Fruit fly (Drosophila melanogaster) whole organism, wandering third instar larva: ENCODE data around the gene Taf7.

Experiments used
- Abd-B ChIP-seq: fragments of >200 bp; optimal IDR thresholded peaks from 2 replicates; lab custom pipeline; 2017; ENCODE audit warnings: missing biosample characterization, missing genetic modification characterization
- CG32264 ChIP-seq: fragments of 200-800 bp; sonication (Bioruptor generic); optimal IDR thresholded peaks from 2 replicates; lab custom pipeline; 2016; ENCODE audit warnings: missing biosample characterization, missing genetic modification characterization
- Dfd ChIP-seq: fragments of >200 bp; optimal IDR thresholded peaks from 2 replicates; lab custom pipeline; 2017; ENCODE audit warnings: missing biosample characterization, missing genetic modification characterization
- Mio ChIP-seq: sonication (Bioruptor generic); optimal IDR thresholded peaks from 2 replicates; lab custom pipeline; 2016; ENCODE audit warnings: missing biosample characterization, missing genetic modification characterization
- Rel ChIP-seq, 2 experiments: fragments of 200-800 bp; sonication (Bioruptor generic) in 1 of 2; optimal IDR thresholded peaks; 2 replicates in 1 of 2; 3 replicates in 1 of 2; lab custom pipeline; 2016 to 2019; ENCODE audit warnings: mild to moderate bottlenecking in 2 of 2, missing biosample characterization in 2 of 2, missing genetic modification characterization in 2 of 2, moderate library complexity in 1 of 2
- ey ChIP-seq: fragments of 200-800 bp; sonication (Bioruptor generic); optimal IDR thresholded peaks from 2 replicates; lab custom pipeline; 2016; ENCODE audit warnings: missing biosample characterization, missing genetic modification characterization
- fru ChIP-seq: fragments of 200-800 bp; sonication (Bioruptor generic); optimal IDR thresholded peaks from 3 replicates; lab custom pipeline; 2016; ENCODE audit warnings: missing biosample characterization, mild to moderate bottlenecking, missing genetic modification characterization
- jim ChIP-seq: fragments of 175-275, 200-325 bp; sonication (Bioruptor generic); optimal IDR thresholded peaks from 2 replicates; lab custom pipeline; 2016; ENCODE audit warnings: missing biosample characterization, mild to moderate bottlenecking, missing genetic modification characterization
- pan ChIP-seq: fragments of >200 bp; optimal IDR thresholded peaks from 2 replicates; lab custom pipeline; 2017
- psq ChIP-seq: fragments of 200-800 bp; sonication (Bioruptor generic); optimal IDR thresholded peaks from 3 replicates; lab custom pipeline; 2017; ENCODE audit warnings: missing biosample characterization, mild to moderate bottlenecking, missing genetic modification characterization, moderate library complexity
- sage ChIP-seq: fragments of 200-800 bp; sonication (Bioruptor generic); optimal IDR thresholded peaks from 2 replicates; lab custom pipeline; 2016; ENCODE audit warnings: missing biosample characterization, mild to moderate bottlenecking, missing genetic modification characterization
- tai ChIP-seq: sonication (Bioruptor generic); optimal IDR thresholded peaks from 2 replicates; lab custom pipeline; 2016; ENCODE audit warnings: missing biosample characterization, missing genetic modification characterization
- usp ChIP-seq: fragments of >200 bp; optimal IDR thresholded peaks from 2 replicates; lab custom pipeline; 2017; ENCODE audit warnings: missing biosample characterization, missing genetic modification characterization

DNA sequence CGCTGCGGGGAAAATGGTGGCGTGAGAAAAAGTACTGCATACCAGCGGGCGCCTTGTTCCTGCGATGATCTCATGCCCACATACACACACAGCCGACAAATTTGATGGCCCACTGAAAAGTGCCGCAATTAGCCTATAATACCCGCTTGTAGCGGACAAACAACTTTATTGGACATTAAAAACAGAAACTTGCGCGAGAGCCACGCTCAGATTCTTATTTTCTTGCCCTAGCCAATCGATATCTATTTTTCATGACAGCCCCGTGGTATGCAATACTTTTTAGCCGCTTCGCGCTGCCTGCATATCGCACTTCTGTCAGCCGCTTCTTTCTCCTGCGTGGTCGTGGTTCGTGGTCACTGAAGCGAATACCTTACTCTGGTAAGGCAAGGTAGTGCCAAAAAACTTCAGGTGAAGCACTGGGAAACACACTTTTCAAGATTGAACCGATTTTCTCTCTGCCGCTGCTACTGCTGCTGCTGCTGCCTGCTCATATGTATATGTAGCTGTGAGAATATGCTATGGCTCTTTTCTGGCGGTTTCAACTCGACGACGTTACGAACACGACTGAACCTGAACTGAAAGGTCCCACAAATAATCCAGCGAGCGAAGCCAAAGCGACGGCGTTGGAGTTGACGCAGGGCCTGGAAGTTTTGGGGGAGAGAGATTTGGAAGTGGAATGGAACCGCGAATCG, 20.8 kb upstream of the Taf7 start, which contains the start of gene CG17816:
- TF ChIP-seq pan (lab: Kevin White, UChicago) = no peak
- TF ChIP-seq jim = no peak
- peak; percentile 66 for TF ChIP-seq Abd-B (GFP tag; lab: Kevin White, UChicago)
- no peak for TF ChIP-seq psq (GFP tag; lab: Kevin White, UChicago)
- no peak for TF ChIP-seq sage (GFP tag; lab: Kevin White, UChicago)
- no peak for TF ChIP-seq tai (GFP tag; lab: Kevin White, UChicago)
- TF ChIP-seq usp (GFP tag; lab: Kevin White, UChicago) = no peak
- TF ChIP-seq Mio (GFP tag; lab: Kevin White, UChicago) = no peak
- TF ChIP-seq Dfd = peak; percentile 29
- no peak for TF ChIP-seq fru (GFP tag; lab: Kevin White, UChicago)
- TF ChIP-seq ey (GFP tag; lab: Kevin White, UChicago) = no peak
- TF ChIP-seq CG32264 = no peak
- TF ChIP-seq Rel (GFP tag; optimal IDR thresholded peaks at IDR 0.05; lab: Kevin White, UChicago) = no peak
- peak; percentile 45 for TF ChIP-seq Rel (tag; optimal IDR thresholded peaks at IDR 0.05; lab: Kevin White, UChicago)
